Worm (Caenorhabditis elegans) whole organism, young adult: ENCODE results near the gene mam-6.

Source experiments
- B0019.2 ChIP-seq: fragments of 200-800 bp; sonication (Bioruptor generic); conservative IDR thresholded peaks from 2 replicates; pipeline ENCODE4 v1.3.6; 2022; ENCODE audit warnings: missing genetic modification reagents, missing genetic modification characterization, missing compliant biosample characterization
- B0035.1 ChIP-seq: sonication (generic microtip); optimal IDR thresholded peaks from 2 replicates; lab custom pipeline; 2016; ENCODE audit warnings: missing genetic modification characterization, mild to moderate bottlenecking, missing compliant biosample characterization, missing genotype, missing genetic modification reagents
- D2030.7 ChIP-seq: fragments of 200-800 bp; sonication (Bioruptor generic); IDR thresholded peaks from 2 replicates; pipeline ENCODE4 v1.3.6; 2022; ENCODE audit warnings: missing genetic modification reagents, missing genetic modification characterization, missing compliant biosample characterization
- F22D6.2 ChIP-seq: sonication (generic microtip); optimal IDR thresholded peaks from 2 replicates; lab custom pipeline; 2016; ENCODE audit warnings: mild to moderate bottlenecking, missing genetic modification characterization, missing compliant biosample characterization
- F23B12.7 ChIP-seq: sonication (generic microtip); optimal IDR thresholded peaks from 2 replicates; lab custom pipeline; 2017; ENCODE audit warnings: missing genetic modification characterization, mild to moderate bottlenecking, missing compliant biosample characterization, antibody characterized with exemption, moderate library complexity; ENCODE audit not compliant: insufficient read depth
- F37B4.10 ChIP-seq: fragments of 200-800 bp; sonication (Bioruptor generic); IDR thresholded peaks from 2 replicates; pipeline ENCODE4 v1.3.6; 2022; ENCODE audit warnings: missing genetic modification characterization, missing compliant biosample characterization
- F57C9.4 ChIP-seq: sonication (generic microtip); optimal IDR thresholded peaks from 2 replicates; lab custom pipeline; 2017; ENCODE audit warnings: mild to moderate bottlenecking, missing genetic modification characterization, missing compliant biosample characterization
- Y79H2A.3 ChIP-seq: fragments of 200-800 bp; sonication (Bioruptor generic); conservative IDR thresholded peaks from 2 replicates; pipeline ENCODE4 v1.3.6; 2022; ENCODE audit warnings: missing genetic modification reagents, missing genetic modification characterization, missing compliant biosample characterization
- ZK185.1 ChIP-seq: sonication (generic microtip); optimal IDR thresholded peaks from 2 replicates; lab custom pipeline; 2016; ENCODE audit warnings: mild to moderate bottlenecking, missing genetic modification characterization, missing compliant biosample characterization; ENCODE audit not compliant: poor library complexity, severe bottlenecking
- athp-1 ChIP-seq: sonication (generic microtip); optimal IDR thresholded peaks from 2 replicates; lab custom pipeline; 2017; ENCODE audit warnings: mild to moderate bottlenecking, missing genetic modification characterization, missing compliant biosample characterization
- attf-6 ChIP-seq: fragments of 200-800 bp; sonication (Bioruptor generic); IDR thresholded peaks from 2 replicates; pipeline ENCODE4 v1.3.6; 2022; ENCODE audit warnings: missing genetic modification reagents, missing genetic modification characterization, missing compliant biosample characterization
- cebp-1 ChIP-seq, 2 experiments: fragments of 200-800 bp in 1 of 2; sonication (Bioruptor generic) in 1 of 2; sonication (generic microtip) in 1 of 2; IDR thresholded peaks in 1 of 2; optimal IDR thresholded peaks in 1 of 2; 2 replicates each; pipeline versions ENCODE4 v1.3.6 to Lab custom; 2017 to 2022; ENCODE audit warnings: missing compliant biosample characterization in 2 of 2, missing genetic modification characterization in 2 of 2, mild to moderate bottlenecking in 1 of 2, missing genetic modification reagents in 1 of 2, moderate library complexity in 1 of 2
- cebp-2 ChIP-seq: fragments of 200-800 bp; sonication (Bioruptor generic); IDR thresholded peaks from 2 replicates; pipeline ENCODE4 v1.3.6; 2022; ENCODE audit warnings: missing genetic modification characterization, missing compliant biosample characterization
- ceh-58 ChIP-seq: fragments of 200-800 bp; sonication (Bioruptor generic); IDR thresholded peaks from 2 replicates; pipeline ENCODE4 v1.3.6; 2022; ENCODE audit warnings: missing genetic modification characterization, missing compliant biosample characterization
- chd-7 ChIP-seq: sonication (generic microtip); optimal IDR thresholded peaks from 2 replicates; lab custom pipeline; 2016; ENCODE audit warnings: mild to moderate bottlenecking, missing genetic modification characterization, moderate library complexity, missing compliant biosample characterization
- efl-1 ChIP-seq: fragments of 150-350 bp; optimal IDR thresholded peaks from 2 replicates; lab custom pipeline; 2014; ENCODE audit warnings: missing biosample characterization, missing genetic modification reagents, missing genetic modification characterization
- egl-44 ChIP-seq: fragments of 200-800 bp; sonication (Bioruptor generic); IDR thresholded peaks from 2 replicates; pipeline ENCODE4 v1.3.6; 2022; ENCODE audit warnings: missing genetic modification reagents, missing genetic modification characterization, missing compliant biosample characterization
- ekl-4 ChIP-seq: fragments of 200-800 bp; sonication (Bioruptor generic); IDR thresholded peaks from 2 replicates; pipeline ENCODE4 v1.3.6; 2022; ENCODE audit warnings: missing genetic modification reagents, missing genetic modification characterization, missing compliant biosample characterization
- him-1 ChIP-seq: sonication (generic microtip); optimal IDR thresholded peaks from 2 replicates; lab custom pipeline; 2016; ENCODE audit warnings: missing genotype, missing genetic modification reagents, missing genetic modification characterization, missing compliant biosample characterization
- hlh-12 ChIP-seq: sonication (generic microtip); optimal IDR thresholded peaks from 2 replicates; lab custom pipeline; 2016; ENCODE audit warnings: missing genetic modification characterization, missing compliant biosample characterization
- hmg-1.2 ChIP-seq: fragments of 200-800 bp; sonication (Bioruptor generic); IDR thresholded peaks from 2 replicates; pipeline ENCODE4 v1.3.6; 2022; ENCODE audit warnings: missing genetic modification reagents, missing genetic modification characterization, missing compliant biosample characterization
- hmg-20 ChIP-seq: fragments of 200-800 bp; sonication (Bioruptor generic); IDR thresholded peaks from 2 replicates; pipeline ENCODE4 v1.3.6; 2022; ENCODE audit warnings: missing genetic modification reagents, missing genetic modification characterization, missing compliant biosample characterization
- hrde-1 ChIP-seq: sonication (generic microtip); optimal IDR thresholded peaks from 2 replicates; lab custom pipeline; 2016; ENCODE audit warnings: missing genetic modification characterization, mild to moderate bottlenecking, missing compliant biosample characterization, moderate library complexity, missing genotype, missing genetic modification reagents, borderline replicate concordance
- hsf-1 ChIP-seq: fragments of 200-800 bp; sonication (Bioruptor generic); IDR thresholded peaks from 2 replicates; pipeline ENCODE4 v1.3.6; 2022; ENCODE audit warnings: missing genetic modification reagents, missing genetic modification characterization, missing compliant biosample characterization
- lin-40 ChIP-seq: sonication (generic microtip); optimal IDR thresholded peaks from 2 replicates; lab custom pipeline; 2016; ENCODE audit warnings: missing genetic modification characterization, mild to moderate bottlenecking, missing compliant biosample characterization, missing genotype, missing genetic modification reagents
- lsl-1 ChIP-seq: fragments of 200-800 bp; sonication (Bioruptor generic); optimal IDR thresholded peaks from 2 replicates; lab custom pipeline; 2018; ENCODE audit warnings: mild to moderate bottlenecking, missing genetic modification characterization, moderate library complexity, missing compliant biosample characterization
- madf-3 ChIP-seq: fragments of 200-800 bp; sonication (Bioruptor generic); IDR thresholded peaks from 2 replicates; pipeline ENCODE4 v1.3.6; 2022; ENCODE audit warnings: missing genetic modification reagents, missing genetic modification characterization, missing compliant biosample characterization
- madf-6 ChIP-seq: fragments of 200-800 bp; sonication (Bioruptor generic); IDR thresholded peaks from 2 replicates; pipeline ENCODE4 v1.3.6; 2022; ENCODE audit warnings: missing genetic modification reagents, missing genetic modification characterization, missing compliant biosample characterization
- madf-8 ChIP-seq: fragments of 200-800 bp; sonication (Bioruptor generic); conservative IDR thresholded peaks from 2 replicates; pipeline ENCODE4 v1.3.6; 2022; ENCODE audit warnings: missing genetic modification reagents, missing genetic modification characterization, missing compliant biosample characterization
- nfya-1 ChIP-seq: sonication (generic microtip); optimal IDR thresholded peaks from 2 replicates; lab custom pipeline; 2017; ENCODE audit warnings: antibody characterized with exemption, missing compliant biosample characterization, missing genetic modification characterization, borderline replicate concordance; ENCODE audit not compliant: insufficient read depth
- nfya-2 ChIP-seq: fragments of 200-800 bp; sonication (Bioruptor generic); IDR thresholded peaks from 2 replicates; pipeline ENCODE4 v1.3.6; 2022; ENCODE audit warnings: missing genetic modification reagents, missing genetic modification characterization, missing compliant biosample characterization
- nfyb-1 ChIP-seq: fragments of 200-800 bp; sonication (Bioruptor generic); IDR thresholded peaks from 2 replicates; pipeline ENCODE4 v1.3.6; 2022; ENCODE audit warnings: missing genetic modification reagents, missing genetic modification characterization, missing compliant biosample characterization
- nhr-120 ChIP-seq: fragments of 200-800 bp; sonication (Bioruptor generic); IDR thresholded peaks from 2 replicates; pipeline ENCODE4 v1.3.6; 2022; ENCODE audit warnings: missing genetic modification characterization, missing compliant biosample characterization
- nhr-179 ChIP-seq: sonication (generic microtip); optimal IDR thresholded peaks from 2 replicates; lab custom pipeline; 2016; ENCODE audit warnings: mild to moderate bottlenecking, missing genetic modification characterization, missing compliant biosample characterization
- rec-8 ChIP-seq, 2 experiments: sonication (generic microtip); optimal IDR thresholded peaks; 2 replicates each; lab custom pipeline; 2016; ENCODE audit warnings: mild to moderate bottlenecking in 2 of 2, missing genetic modification characterization in 2 of 2, missing genetic modification reagents in 2 of 2, missing genotype in 2 of 2, missing biosample characterization in 1 of 2, missing compliant biosample characterization in 1 of 2, moderate library complexity in 1 of 2
- repo-1 ChIP-seq: sonication (generic microtip); optimal IDR thresholded peaks from 2 replicates; lab custom pipeline; 2017; ENCODE audit warnings: mild to moderate bottlenecking, missing genetic modification characterization, missing compliant biosample characterization
- snpc-1.1 ChIP-seq: sonication (generic microtip); optimal IDR thresholded peaks from 2 replicates; lab custom pipeline; 2017; ENCODE audit warnings: missing genetic modification characterization, mild to moderate bottlenecking, missing compliant biosample characterization, antibody characterized with exemption, moderate library complexity, missing genotype, missing genetic modification reagents; ENCODE audit not compliant: insufficient read depth
- snpc-3.4 ChIP-seq: sonication (generic microtip); optimal IDR thresholded peaks from 2 replicates; lab custom pipeline; 2017; ENCODE audit warnings: missing genetic modification characterization, mild to moderate bottlenecking, missing compliant biosample characterization, antibody characterized with exemption, moderate library complexity, missing genotype, missing genetic modification reagents
- snpc-4 ChIP-seq, 5 experiments: fragments of 150-350 bp in 1 of 5; sonication (generic microtip) in 4 of 5; optimal IDR thresholded peaks; 2 replicates each; lab custom pipeline; 2014 to 2018; ENCODE audit warnings: missing genetic modification characterization in 5 of 5, missing biosample characterization in 3 of 5, antibody characterized with exemption in 2 of 5, mild to moderate bottlenecking in 2 of 5, missing compliant biosample characterization in 2 of 5, missing genotype in 2 of 5, moderate library complexity in 2 of 5, missing genetic modification reagents in 1 of 5
- sptf-2 ChIP-seq: fragments of 200-800 bp; sonication (Bioruptor generic); optimal IDR thresholded peaks from 2 replicates; lab custom pipeline; 2018; ENCODE audit warnings: mild to moderate bottlenecking, missing genetic modification characterization, missing compliant biosample characterization
- tbx-9 ChIP-seq: sonication (generic microtip); optimal IDR thresholded peaks from 2 replicates; lab custom pipeline; 2016; ENCODE audit warnings: borderline replicate concordance, missing genetic modification characterization, inconsistent platforms, missing compliant biosample characterization
- xnd-1 ChIP-seq: sonication (generic microtip); optimal IDR thresholded peaks from 2 replicates; lab custom pipeline; 2016; ENCODE audit warnings: missing genotype, missing genetic modification reagents, missing genetic modification characterization, missing compliant biosample characterization
- zfh-2 ChIP-seq: fragments of 200-800 bp; sonication (Bioruptor generic); conservative IDR thresholded peaks from 2 replicates; pipeline ENCODE4 v1.3.6; 2022; ENCODE audit warnings: missing genetic modification reagents, missing genetic modification characterization, missing compliant biosample characterization

mam-6 gene

ce11 chrX:15039696-15040212 lies 29.4 kb downstream of the mam-6 start:
- TF ChIP-seq hsf-1 = no peak
- no peak for TF ChIP-seq chd-7 (tag; lab: Kevin White, UChicago)
- TF ChIP-seq tbx-9 (tag; lab: Kevin White, UChicago) = no peak
- no peak for TF ChIP-seq hmg-1.2 (GFP tag; lab: Robert Waterston, UW)
- TF ChIP-seq him-1 = no peak
- no peak for TF ChIP-seq Y79H2A.3 (GFP tag; lab: Robert Waterston, UW)
- no peak for TF ChIP-seq egl-44
- no peak for TF ChIP-seq F37B4.10 (GFP tag; lab: Robert Waterston, UW)
- TF ChIP-seq attf-6 = no peak
- TF ChIP-seq snpc-1.1 = no peak
- TF ChIP-seq hmg-20 = no peak
- no peak for TF ChIP-seq zfh-2 (GFP tag; lab: Robert Waterston, UW)
- TF ChIP-seq D2030.7 (GFP tag; lab: Robert Waterston, UW) = no peak
- TF ChIP-seq sptf-2 = no peak
- TF ChIP-seq nfya-2 (GFP tag; lab: Robert Waterston, UW) = no peak
- no peak for TF ChIP-seq madf-8
- no peak for TF ChIP-seq nhr-179
- TF ChIP-seq, all 124 proteins: peak for 0

ce11 chrX:15039029-15039695 lies 30.0 kb downstream of the mam-6 start:
- TF ChIP-seq snpc-4 (GFP tag; optimal IDR thresholded peaks at IDR 0.05; lab: Kevin White, UChicago) (no peak), snpc-4 (tag; optimal IDR thresholded peaks at IDR 0.05; lab: Kevin White, UChicago) (no peak), snpc-3.4 (tag; lab: Kevin White, UChicago) (no peak), ceh-58 (GFP tag; lab: Robert Waterston, UW) (no peak), cebp-2 (no peak), nfya-1 (tag; lab: Kevin White, UChicago) (no peak), F57C9.4 (tag; lab: Kevin White, UChicago) (no peak), hrde-1 (no peak), rec-8 (tag; optimal IDR thresholded peaks at IDR 0.05; lab: Kevin White, UChicago) (no peak), efl-1 (GFP tag; lab: Kevin White, UChicago) (no peak), ekl-4 (GFP tag; lab: Robert Waterston, UW) (no peak), lsl-1 (no peak), ZK185.1 (tag; lab: Kevin White, UChicago) (no peak), madf-6 (GFP tag; lab: Robert Waterston, UW) (no peak), hlh-12 (tag; lab: Kevin White, UChicago) (no peak)

- peak; percentile 51 for TF ChIP-seq lin-40 (tag; lab: Kevin White, UChicago)
- no peak for TF ChIP-seq B0019.2
- TF ChIP-seq cebp-1 (GFP tag; IDR thresholded peaks at IDR 0.05; lab: Robert Waterston, UW) = no peak
- TF ChIP-seq cebp-1 (tag; optimal IDR thresholded peaks at IDR 0.05; lab: Kevin White, UChicago) = peak; percentile 21
- peak; percentile 16 for TF ChIP-seq athp-1
- TF ChIP-seq hmg-1.2 (GFP tag; lab: Robert Waterston, UW) = no peak
- no peak for TF ChIP-seq F23B12.7 (tag; lab: Kevin White, UChicago)
- peak; percentile 17 for TF ChIP-seq F22D6.2 (tag; lab: Kevin White, UChicago)
- TF ChIP-seq chd-7 (tag; lab: Kevin White, UChicago) = peak; percentile 41
- peak; percentile 28; the same call in 1 of the 2 replicates for TF ChIP-seq nfyb-1
- no peak for TF ChIP-seq nhr-120
- no peak for TF ChIP-seq B0035.1 (tag; lab: Kevin White, UChicago)
- peak; percentile 59; the same call in 1 of the 2 replicates for TF ChIP-seq madf-3 (GFP tag; lab: Robert Waterston, UW)
- TF ChIP-seq ZK185.1 (tag; lab: Kevin White, UChicago) = peak; percentile 19
- no peak for TF ChIP-seq xnd-1 (tag; lab: Kevin White, UChicago)
- TF ChIP-seq repo-1 (tag; lab: Kevin White, UChicago) = peak; percentile 65
Observed at ce11 chrX:15036287-15036686, 32.9 kb downstream of the mam-6 start.
